Worm (Caenorhabditis elegans): Measurements from ENCODE around the gene glr-1.

ce11 chrIII:8551705-8552104 lies 36.7 kb downstream of the glr-1 start:
- TF ChIP-seq elt-3 (tag; optimal IDR thresholded peaks at IDR 0.05) = no peak
- no peak for TF ChIP-seq pha-4 (tag; optimal IDR thresholded peaks at IDR 0.05)
- no peak for TF ChIP-seq elt-1 (tag; optimal IDR thresholded peaks at IDR 0.05; ENCODE audit: borderline replicate concordance, insufficient read depth)
- no peak for TF ChIP-seq ceh-83 (GFP tag; optimal IDR thresholded peaks at IDR 0.05)
- TF ChIP-seq lin-32 (GFP tag; optimal IDR thresholded peaks at IDR 0.05) = no peak
- TF ChIP-seq sptf-1 (tag; optimal IDR thresholded peaks at IDR 0.05) = no peak

Data from whole organism, mixed stage, embryonic.